Worm (Caenorhabditis elegans): ENCODE measurements around the gene nhr-208.

- TF ChIP-seq ama-1 (optimal IDR thresholded peaks at IDR 0.05) (no peak), ceh-36 (tag; optimal IDR thresholded peaks at IDR 0.05) (no peak), hnd-1 (tag; optimal IDR thresholded peaks at IDR 0.05) (no peak), B0310.2 (tag; optimal IDR thresholded peaks at IDR 0.05) (no peak)
These were observed 23.7 kb upstream of the nhr-208 start, which contains the start of gene kmo-1 for ce11 chrV:12070419-12070818.

Measured in whole organism, early embryonic.